Fruit fly (Drosophila melanogaster) whole organism, prepupa: Measurements from ENCODE around the gene Gfrl.

Experiments
- Blimp-1 ChIP-seq: fragments of 200-800 bp; sonication (Bioruptor generic); optimal IDR thresholded peaks from 3 replicates; lab custom pipeline; 2017; ENCODE audit warnings: missing biosample characterization, missing genetic modification characterization, mild to moderate bottlenecking, moderate library complexity, missing genetic modification reagents
- CG10669 ChIP-seq: fragments of 200-800 bp; sonication (Bioruptor generic); optimal IDR thresholded peaks from 3 replicates; lab custom pipeline; 2018; ENCODE audit warnings: missing biosample characterization, mild to moderate bottlenecking, missing genetic modification characterization, moderate library complexity
- CG11762 ChIP-seq: fragments of 200-800 bp; sonication (Bioruptor generic); optimal IDR thresholded peaks from 3 replicates; lab custom pipeline; 2016; ENCODE audit warnings: missing biosample characterization, missing genetic modification characterization; ENCODE audit not compliant: insufficient read depth
- CG15336 ChIP-seq: fragments of 200-800 bp; sonication (Bioruptor generic); IDR thresholded peaks from 2 replicates; pipeline ENCODE4 v1.3.6; 2022; ENCODE audit warnings: missing biosample characterization, missing genetic modification characterization
- CG31627 ChIP-seq: fragments of 200-800 bp; sonication (Bioruptor generic); optimal IDR thresholded peaks from 3 replicates; lab custom pipeline; 2016; ENCODE audit warnings: missing biosample characterization, missing genetic modification characterization
- CG34406 ChIP-seq: fragments of 200-800 bp; sonication (Bioruptor generic); optimal IDR thresholded peaks from 3 replicates; lab custom pipeline; 2016; ENCODE audit warnings: missing biosample characterization, missing genetic modification characterization
- CG3919 ChIP-seq: fragments of 200-800 bp; sonication (Bioruptor generic); optimal IDR thresholded peaks from 3 replicates; lab custom pipeline; 2016; ENCODE audit warnings: missing biosample characterization, missing genetic modification characterization
- CG6792 ChIP-seq: fragments of 200-800 bp; sonication (Bioruptor generic); optimal IDR thresholded peaks from 3 replicates; lab custom pipeline; 2016; ENCODE audit warnings: missing biosample characterization, missing genetic modification characterization
- CG6854 ChIP-seq: fragments of 200-800 bp; sonication (Bioruptor generic); optimal IDR thresholded peaks from 2 replicates; lab custom pipeline; 2017; ENCODE audit warnings: missing biosample characterization, mild to moderate bottlenecking, missing genetic modification characterization
- CG7368 ChIP-seq: fragments of 200-800 bp; sonication (Bioruptor generic); optimal IDR thresholded peaks from 3 replicates; lab custom pipeline; 2016; ENCODE audit warnings: missing biosample characterization, missing genetic modification characterization
- CG8119 ChIP-seq: fragments of 200-800 bp; sonication (Bioruptor generic); IDR thresholded peaks from 3 replicates; pipeline ENCODE4 v1.3.6; 2022; ENCODE audit warnings: missing biosample characterization, missing genetic modification characterization
- CG8319 ChIP-seq: fragments of 200-800 bp; sonication (Bioruptor generic); optimal IDR thresholded peaks from 3 replicates; lab custom pipeline; 2016; ENCODE audit warnings: missing biosample characterization, missing genetic modification characterization
- CG8632 ChIP-seq: fragments of 200-800 bp; sonication (Bioruptor generic); optimal IDR thresholded peaks from 3 replicates; lab custom pipeline; 2016; ENCODE audit warnings: missing biosample characterization, missing genetic modification characterization
- CG9139 ChIP-seq: fragments of 200-800 bp; sonication (Bioruptor generic); optimal IDR thresholded peaks from 3 replicates; lab custom pipeline; 2017; ENCODE audit warnings: missing biosample characterization, mild to moderate bottlenecking, missing genetic modification characterization
- Eip75B ChIP-seq: fragments of 200-800 bp; sonication (Bioruptor generic); optimal IDR thresholded peaks from 3 replicates; lab custom pipeline; 2016; ENCODE audit warnings: missing biosample characterization, missing genetic modification characterization
- Eip78C ChIP-seq: fragments of 200-800 bp; sonication (Bioruptor generic); peaks from one replicate; lab custom pipeline; 2016; ENCODE audit warnings: missing biosample characterization, missing genetic modification characterization
- Eip93F ChIP-seq: fragments of 200-800 bp; sonication (Bioruptor generic); optimal IDR thresholded peaks from 2 replicates; lab custom pipeline; 2016; ENCODE audit warnings: missing biosample characterization, mild to moderate bottlenecking, missing genetic modification characterization
- Ets96B ChIP-seq: fragments of 200-800 bp; optimal IDR thresholded peaks from 2 replicates; lab custom pipeline; 2019; ENCODE audit warnings: missing biosample characterization, mild to moderate bottlenecking, missing genetic modification characterization, moderate library complexity
- Hr38 ChIP-seq: sonication (Bioruptor generic); optimal IDR thresholded peaks from 2 replicates; lab custom pipeline; 2016; ENCODE audit warnings: missing biosample characterization, missing genetic modification characterization
- Hr4 ChIP-seq: fragments of 200-800 bp; sonication (Bioruptor generic); optimal IDR thresholded peaks from 3 replicates; lab custom pipeline; 2016; ENCODE audit warnings: missing biosample characterization, missing genetic modification characterization
- Met ChIP-seq: fragments of 200-800 bp; sonication (Bioruptor generic); optimal IDR thresholded peaks from 3 replicates; lab custom pipeline; 2016; ENCODE audit warnings: missing biosample characterization, missing genetic modification characterization
- OdsH ChIP-seq: fragments of 200-800 bp; sonication (Bioruptor generic); optimal IDR thresholded peaks from 3 replicates; lab custom pipeline; 2016; ENCODE audit warnings: missing biosample characterization, missing genetic modification characterization
- Smox ChIP-seq: fragments of 200-800 bp; sonication (Bioruptor generic); optimal IDR thresholded peaks from 3 replicates; lab custom pipeline; 2016; ENCODE audit warnings: missing biosample characterization, missing genetic modification characterization
- Sox102F ChIP-seq: fragments of 200-800 bp; sonication (Bioruptor generic); optimal IDR thresholded peaks from 2 replicates; lab custom pipeline; 2016; ENCODE audit warnings: missing biosample characterization, mild to moderate bottlenecking, missing genetic modification characterization
- Sox14 ChIP-seq: fragments of 200-800 bp; sonication (Bioruptor generic); optimal IDR thresholded peaks from 3 replicates; lab custom pipeline; 2016; ENCODE audit warnings: missing biosample characterization, missing genetic modification characterization
- Sox15 ChIP-seq: fragments of 200-800 bp; sonication (Bioruptor generic); optimal IDR thresholded peaks from 3 replicates; lab custom pipeline; 2016; ENCODE audit warnings: missing biosample characterization, missing genetic modification characterization
- achi ChIP-seq: fragments of 200-800 bp; sonication (Bioruptor generic); optimal IDR thresholded peaks from 3 replicates; lab custom pipeline; 2016; ENCODE audit warnings: missing biosample characterization, missing genetic modification characterization
- acj6 ChIP-seq: fragments of 200-800 bp; sonication (Bioruptor generic); optimal IDR thresholded peaks from 3 replicates; lab custom pipeline; 2016; ENCODE audit warnings: missing biosample characterization, missing genetic modification characterization
- dac ChIP-seq: fragments of 200-800 bp; sonication (Bioruptor generic); optimal IDR thresholded peaks from 2 replicates; lab custom pipeline; 2017; ENCODE audit warnings: missing biosample characterization, mild to moderate bottlenecking, missing genetic modification characterization
- fd85E ChIP-seq: fragments of 200-800 bp; sonication (Bioruptor generic); optimal IDR thresholded peaks from 3 replicates; lab custom pipeline; 2016; ENCODE audit warnings: missing biosample characterization, missing genetic modification characterization
- fkh ChIP-seq: fragments of 200-800 bp; sonication (Bioruptor generic); optimal IDR thresholded peaks from 3 replicates; lab custom pipeline; 2017; ENCODE audit warnings: missing biosample characterization, mild to moderate bottlenecking, missing genetic modification characterization, moderate library complexity
- lz ChIP-seq: fragments of 200-800 bp; sonication (Bioruptor generic); optimal IDR thresholded peaks from 3 replicates; lab custom pipeline; 2016; ENCODE audit warnings: missing biosample characterization, missing genetic modification characterization
- salr ChIP-seq, 2 experiments: fragments of 200-800 bp; sonication (Bioruptor generic); optimal IDR thresholded peaks; 3 replicates each; lab custom pipeline; 2016 to 2018; ENCODE audit warnings: missing biosample characterization in 2 of 2, missing genetic modification characterization in 2 of 2, mild to moderate bottlenecking in 1 of 2
- spab ChIP-seq: fragments of 200-800 bp; sonication (Bioruptor generic); optimal IDR thresholded peaks from 2 replicates; lab custom pipeline; 2017; ENCODE audit warnings: missing biosample characterization, mild to moderate bottlenecking, missing genetic modification characterization, missing genetic modification reagents
- ss ChIP-seq, 2 experiments: fragments of 200-800 bp; sonication (Bioruptor generic); optimal IDR thresholded peaks; 2 replicates in 1 of 2; 3 replicates in 1 of 2; lab custom pipeline; 2017 to 2018; ENCODE audit warnings: mild to moderate bottlenecking in 2 of 2, missing biosample characterization in 2 of 2, missing genetic modification characterization in 2 of 2, moderate library complexity in 1 of 2

Gene Gfrl

DNA sequence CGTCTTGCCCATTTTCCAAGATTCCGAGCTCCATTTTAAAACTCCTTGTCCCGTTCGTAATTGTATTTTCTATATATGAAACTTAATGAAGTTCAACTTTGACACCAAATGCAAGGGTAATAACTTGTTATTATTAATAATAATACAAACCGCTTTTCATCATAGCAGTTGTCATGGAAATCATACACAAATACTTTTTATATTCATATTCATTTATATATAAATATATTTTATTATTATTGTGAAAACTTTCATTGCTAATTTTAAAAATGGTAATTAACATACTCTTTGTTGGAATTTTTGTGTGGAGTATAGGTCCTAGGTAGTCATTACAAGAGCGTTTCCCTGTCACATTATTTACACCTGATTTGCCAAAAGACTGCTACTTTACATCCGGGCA, 17.5 kb upstream of the Gfrl start, which contains the start of gene CG46441:
TSS of gene CG46441 (minus strand) at position 101 of the 400 bp plus-strand sequence.
- TF ChIP-seq salr (GFP tag; optimal IDR thresholded peaks at IDR 0.05; lab: Kevin White, UChicago) = no peak
- no peak for TF ChIP-seq CG9139 (GFP tag; lab: Kevin White, UChicago)
- TF ChIP-seq ss (GFP tag; optimal IDR thresholded peaks at IDR 0.05; lab: Kevin White, UChicago) = no peak
- no peak for TF ChIP-seq Hr4 (GFP tag; lab: Kevin White, UChicago)
- TF ChIP-seq spab (GFP tag; lab: Kevin White, UChicago) = no peak
- no peak for TF ChIP-seq OdsH (GFP tag; lab: Kevin White, UChicago)
- TF ChIP-seq lz (GFP tag; lab: Kevin White, UChicago) = no peak
- TF ChIP-seq Eip78C (GFP tag; lab: Kevin White, UChicago) = no peak
- TF ChIP-seq Smox (GFP tag; lab: Kevin White, UChicago) = no peak

DNA sequence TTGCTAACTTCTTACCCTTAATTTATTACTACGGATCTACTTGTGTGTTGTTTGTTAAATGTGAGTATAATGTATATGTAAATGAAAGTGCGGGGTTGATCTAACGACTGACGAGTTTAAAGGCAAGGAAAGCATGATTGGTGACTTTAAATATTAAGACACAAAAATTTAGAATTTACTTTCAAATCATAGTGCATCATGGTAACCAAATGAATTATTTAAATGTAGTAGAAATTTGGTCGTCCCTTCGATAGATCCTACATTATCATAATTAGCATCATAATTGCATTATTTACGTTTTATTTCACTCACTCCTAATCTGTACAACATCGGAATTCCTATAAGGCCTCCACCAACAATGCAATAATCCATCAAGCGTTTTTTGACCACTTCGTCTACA, 16.9 kb upstream of the Gfrl start, which contains the start of gene Dic2:
TSS of gene Dic2 (minus strand) at position 101 of the 400 bp plus-strand sequence.
- no peak for TF ChIP-seq achi
- TF ChIP-seq Hr4 (GFP tag; lab: Kevin White, UChicago) = no peak
- no peak for TF ChIP-seq ss (GFP tag; optimal IDR thresholded peaks at IDR 0.05; lab: Kevin White, UChicago)
- no peak for TF ChIP-seq CG31627
- TF ChIP-seq Sox102F (GFP tag; lab: Kevin White, UChicago) = no peak
- no peak for TF ChIP-seq Sox15 (GFP tag; lab: Kevin White, UChicago)
- no peak for TF ChIP-seq CG11762
- no peak for TF ChIP-seq Blimp-1 (GFP tag; lab: Kevin White, UChicago)
- no peak for TF ChIP-seq CG8319 (GFP tag; lab: Kevin White, UChicago)
- no peak for TF ChIP-seq CG8119 (GFP tag; lab: Robert Waterston, UW)
- TF ChIP-seq CG6854 = no peak
- no peak for TF ChIP-seq Ets96B

dm6 chr3R:20472764-20473390, 11.5 kb downstream of the Gfrl start:
- TF ChIP-seq CG10669 (no peak), lz (GFP tag; lab: Kevin White, UChicago) (no peak), CG31627 (no peak), Met (GFP tag; lab: Kevin White, UChicago) (no peak), fd85E (GFP tag; lab: Kevin White, UChicago) (no peak), spab (GFP tag; lab: Kevin White, UChicago) (no peak), acj6 (GFP tag; lab: Kevin White, UChicago) (no peak), Eip78C (GFP tag; lab: Kevin White, UChicago) (no peak), CG8632 (no peak), Eip75B (GFP tag; lab: Kevin White, UChicago) (no peak), CG3919 (GFP tag; lab: Kevin White, UChicago) (no peak), Hr38 (GFP tag; lab: Kevin White, UChicago) (no peak)

DNA sequence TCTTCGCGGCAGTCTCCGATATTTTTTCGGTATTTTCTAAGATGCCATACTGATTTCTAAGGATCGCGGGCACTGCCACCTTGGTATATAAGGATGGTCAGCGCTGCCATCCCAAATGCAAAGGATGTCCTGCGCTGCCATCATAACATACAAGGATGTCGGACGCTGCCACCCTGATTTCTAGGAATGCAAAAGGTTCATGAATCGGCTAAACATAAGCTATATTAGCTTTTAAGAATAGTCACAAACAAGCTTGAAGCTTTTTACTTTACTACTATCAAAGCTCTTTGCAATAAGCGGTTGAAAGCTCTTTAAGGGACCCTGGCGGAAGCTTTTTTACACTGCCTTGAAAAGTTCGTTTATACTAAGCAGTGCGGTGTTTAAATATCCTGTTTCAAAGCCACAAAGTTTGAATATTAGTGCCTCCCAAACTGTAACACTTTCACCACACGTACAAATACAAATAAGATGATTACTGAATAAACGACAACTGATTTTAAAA, 20.1 kb downstream of the Gfrl start:
- TF ChIP-seq lz (GFP tag; lab: Kevin White, UChicago) (no peak), CG6792 (GFP tag; lab: Kevin White, UChicago) (no peak), Blimp-1 (GFP tag; lab: Kevin White, UChicago) (no peak), Eip93F (GFP tag; lab: Kevin White, UChicago) (no peak), Sox14 (no peak), Ets96B (no peak), Met (GFP tag; lab: Kevin White, UChicago) (no peak), ss (GFP tag; optimal IDR thresholded peaks at IDR 0.05; lab: Kevin White, UChicago) (no peak), fd85E (GFP tag; lab: Kevin White, UChicago) (no peak), CG15336 (GFP tag; lab: Robert Waterston, UW) (no peak), CG34406 (GFP tag; lab: Kevin White, UChicago) (no peak), fkh (GFP tag; lab: Kevin White, UChicago) (no peak), dac (GFP tag; lab: Kevin White, UChicago) (no peak), CG7368 (no peak), Hr38 (GFP tag; lab: Kevin White, UChicago) (no peak), CG8119 (GFP tag; lab: Robert Waterston, UW) (no peak)
